Worm (Caenorhabditis elegans): ENCODE measurements around the gene rif-1.2.
A peak's percentile ranks its signal among the peaks of the same experiment; 100 is the strongest.

rif-1.2 gene

DNA sequence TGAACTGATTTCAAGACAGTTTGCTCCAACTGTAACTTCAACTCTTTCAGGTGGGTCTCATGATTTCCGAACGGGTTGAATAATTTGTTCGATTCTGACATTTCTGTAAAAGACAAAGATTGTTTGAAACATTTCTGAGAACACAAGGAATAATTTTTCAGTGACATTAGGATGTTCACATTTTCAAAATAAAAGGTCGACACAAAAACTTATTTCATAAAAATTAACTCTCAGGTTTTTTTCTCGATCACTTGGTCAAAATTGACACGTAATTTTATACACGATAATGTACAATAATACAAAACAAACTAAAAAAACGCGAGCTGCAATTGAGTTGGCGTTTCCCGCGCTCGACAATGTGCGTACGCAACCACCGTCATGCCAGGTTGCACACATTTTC, at the start of gene rif-1.2:
Gene rif-1.2, minus strand, starts transcription at position 101 of the 400 bp plus-strand sequence.
- TF ChIP-seq unc-62 (GFP tag; optimal IDR thresholded peaks at IDR 0.05): no peak

DNA sequence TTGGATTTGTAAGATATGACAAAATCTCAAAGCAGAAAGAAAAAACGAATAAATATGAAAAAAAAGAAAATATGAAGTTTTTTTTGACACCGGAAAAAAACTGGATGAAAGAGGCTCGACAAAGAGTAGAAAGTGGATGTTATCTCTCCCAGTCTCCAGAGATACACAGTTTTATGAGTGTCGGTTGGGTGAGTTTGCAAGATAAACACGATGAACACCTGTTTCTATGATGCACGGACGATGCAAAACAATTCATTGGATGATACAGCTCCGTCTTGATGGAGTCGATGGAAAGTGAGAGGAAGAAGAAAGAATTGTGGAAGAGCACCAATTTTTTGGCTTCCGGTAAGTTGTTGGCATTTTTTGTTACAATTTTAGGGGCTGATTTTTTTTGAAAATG, 44.6 kb upstream of the rif-1.2 start:
- no peak for TF ChIP-seq unc-62 (GFP tag; optimal IDR thresholded peaks at IDR 0.05)

DNA sequence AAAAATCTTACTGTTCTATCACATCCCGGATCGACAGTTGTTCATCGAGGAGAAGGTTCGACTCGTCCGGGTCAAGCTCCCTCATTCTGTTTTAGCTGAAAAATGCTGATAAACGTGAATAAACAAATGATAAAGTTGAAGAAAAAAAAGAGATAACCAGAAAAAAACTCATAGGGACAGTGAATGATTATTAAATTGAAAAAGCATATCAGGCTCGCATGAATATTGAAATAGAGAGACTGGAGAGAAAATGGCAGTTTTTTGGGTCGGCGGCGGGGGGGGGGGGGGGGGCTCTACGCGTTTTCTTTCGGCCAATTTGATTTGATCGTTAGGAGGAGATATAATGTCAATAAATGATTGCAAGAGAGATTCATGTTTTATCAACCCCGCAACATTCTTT, 42.7 kb upstream of the rif-1.2 start, which contains the start of gene lin-2:
Gene lin-2, minus strand, starts transcription at position 101 of the 400 bp plus-strand sequence.
- no peak for TF ChIP-seq unc-62 (GFP tag; optimal IDR thresholded peaks at IDR 0.05)

DNA sequence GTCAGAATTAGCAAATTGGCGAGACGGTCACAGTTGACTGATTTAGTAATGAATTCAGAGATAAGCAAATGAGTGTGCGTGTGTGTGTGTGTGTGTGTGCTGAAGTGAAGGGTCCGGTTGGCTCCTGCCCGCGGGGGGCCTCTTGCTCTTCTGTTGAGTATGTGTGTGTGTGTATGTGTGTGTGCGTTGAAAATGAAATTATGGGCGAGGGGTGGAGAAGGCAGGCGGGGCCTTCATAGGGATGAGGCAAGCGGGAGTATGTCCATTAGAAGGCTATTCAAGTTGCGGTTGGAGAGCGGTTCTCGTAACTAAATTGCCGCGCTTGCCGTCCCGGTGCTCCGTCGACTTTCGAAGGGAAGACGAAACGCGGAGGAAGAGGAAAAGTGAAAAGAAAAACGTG, 36.1 kb upstream of the rif-1.2 start:
- no peak for TF ChIP-seq unc-62 (GFP tag; optimal IDR thresholded peaks at IDR 0.05)

DNA sequence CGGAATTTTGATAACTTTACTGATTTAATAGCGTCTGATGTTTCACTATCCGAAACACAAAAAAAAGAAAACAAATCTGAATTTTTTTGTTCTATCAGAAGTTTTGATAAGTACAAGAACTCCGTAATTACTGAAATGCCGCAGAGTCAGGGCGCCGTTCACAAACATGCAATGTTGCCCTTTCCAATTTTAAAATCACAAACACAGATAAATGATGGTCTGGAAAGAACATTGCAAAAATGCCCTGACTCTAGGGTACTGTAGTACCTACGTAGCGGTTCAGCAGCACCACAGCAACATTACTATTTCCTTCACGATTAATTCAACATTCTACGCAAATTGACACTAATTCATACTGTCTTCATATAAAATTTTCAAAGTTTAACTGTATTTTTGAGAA, 35.4 kb upstream of the rif-1.2 start:
- TF ChIP-seq unc-62 (GFP tag; optimal IDR thresholded peaks at IDR 0.05): no peak

DNA sequence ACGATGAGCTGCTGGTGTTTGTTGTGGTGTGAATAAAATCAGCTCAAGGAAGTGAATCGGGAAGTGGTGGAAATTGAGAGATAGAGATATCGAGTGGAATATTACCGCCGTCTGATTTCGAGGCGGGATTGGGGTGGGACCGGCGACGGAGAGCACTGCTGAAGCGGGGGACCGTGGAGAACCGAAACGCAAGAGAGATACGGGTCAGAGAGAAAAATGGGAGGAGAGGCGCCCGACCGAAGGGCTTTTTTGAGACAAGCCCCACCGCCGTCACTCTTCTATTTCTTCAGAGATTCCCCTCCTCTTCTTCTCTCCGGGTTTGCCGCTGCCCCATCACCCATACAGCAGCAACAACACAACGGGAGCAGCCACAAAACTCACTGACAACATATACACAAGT, 34.8 kb upstream of the rif-1.2 start:
- TF ChIP-seq unc-62 (GFP tag; optimal IDR thresholded peaks at IDR 0.05): no peak

DNA sequence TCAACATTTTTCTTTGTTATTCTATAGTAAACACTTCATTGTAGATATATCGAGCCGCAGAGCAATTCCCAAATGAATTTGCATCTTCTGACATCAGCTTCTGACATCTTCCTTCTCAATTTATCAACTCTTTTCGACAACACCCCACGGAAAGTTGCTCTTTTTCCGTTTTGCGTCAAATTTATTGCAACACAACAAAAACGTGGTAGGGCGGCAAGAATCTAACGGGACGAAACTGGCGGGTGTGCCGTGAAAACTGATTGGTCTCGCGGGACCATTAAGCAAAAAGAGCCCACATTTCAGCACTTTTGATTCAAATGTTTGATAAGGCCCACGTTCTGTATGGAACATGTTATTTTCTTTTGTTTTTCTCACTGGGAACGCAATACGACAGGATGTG, 33.5 kb upstream of the rif-1.2 start:
- TF ChIP-seq unc-62 (GFP tag; optimal IDR thresholded peaks at IDR 0.05): no peak

DNA sequence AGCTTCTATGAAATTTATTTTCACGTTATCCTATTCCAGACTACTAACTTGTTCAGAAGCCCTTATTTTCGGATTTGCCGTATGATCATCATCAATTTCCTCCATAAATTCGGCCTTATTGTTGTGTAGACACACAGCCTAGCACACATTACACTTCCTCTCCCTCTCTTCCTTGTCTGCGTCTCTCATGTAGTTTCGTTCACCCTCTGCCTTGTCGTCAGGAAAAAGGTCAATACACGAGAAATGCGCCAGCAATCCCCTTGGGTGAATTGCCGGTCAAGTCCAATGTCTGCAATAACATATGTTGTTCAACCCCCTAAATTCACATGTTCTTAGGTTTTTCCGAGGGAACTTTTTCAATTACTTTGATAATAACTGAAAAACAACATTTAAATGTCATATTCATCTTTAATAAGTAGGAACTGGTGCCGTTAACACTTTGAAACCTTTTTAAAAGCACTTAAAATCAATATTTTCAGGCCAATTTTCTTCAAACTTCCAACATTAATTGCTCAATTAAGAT, 22.6 kb upstream of the rif-1.2 start, which contains the start of gene F17E5.2:
Gene F17E5.2, plus strand, starts transcription at position 473 of the 523 bp plus-strand sequence.
- no peak for TF ChIP-seq unc-62 (GFP tag; optimal IDR thresholded peaks at IDR 0.05)

DNA sequence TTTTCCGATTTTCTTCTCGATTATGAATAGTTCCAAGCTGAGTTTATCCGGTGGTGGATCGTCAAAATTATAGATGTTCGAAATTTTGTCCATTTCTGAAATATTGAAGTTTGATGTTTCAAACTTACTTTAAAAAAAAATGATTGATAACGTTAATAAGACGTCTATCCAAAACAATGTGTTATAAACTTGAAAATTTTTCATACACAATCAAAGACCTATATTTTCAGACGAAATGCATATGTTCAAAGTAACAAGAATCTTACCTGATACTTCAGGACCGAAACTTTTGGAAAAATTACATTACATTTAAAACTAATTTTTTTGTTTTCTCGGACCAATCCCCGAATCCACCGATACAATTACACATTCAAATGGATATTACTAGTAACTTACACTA, 20.2 kb upstream of the rif-1.2 start, which contains the start of gene nekl-3:
Gene nekl-3, minus strand, starts transcription at position 101 of the 400 bp plus-strand sequence.
- no peak for TF ChIP-seq unc-62 (GFP tag; optimal IDR thresholded peaks at IDR 0.05)

DNA sequence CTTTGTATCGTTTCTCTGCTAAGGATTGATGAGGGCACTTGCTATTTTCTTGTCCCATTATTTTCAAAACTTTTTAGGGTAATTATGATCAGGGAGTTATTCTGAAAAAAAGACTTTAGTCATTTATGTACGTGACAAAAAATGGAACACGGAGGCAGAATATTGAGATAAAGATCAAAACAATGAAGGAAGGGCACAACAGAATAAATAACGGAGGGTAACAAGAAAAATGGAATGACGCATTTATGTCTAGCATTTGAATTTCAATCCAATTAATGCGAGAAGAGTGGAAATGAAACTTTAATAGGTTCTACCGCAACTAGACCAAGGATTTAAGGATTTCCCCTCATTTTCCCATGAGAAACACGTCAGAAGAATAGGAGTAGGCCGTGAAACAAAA, 7.1 kb upstream of the rif-1.2 start, which contains the start of gene glb-13:
Gene glb-13, minus strand, starts transcription at position 101 of the 400 bp plus-strand sequence.
- TF ChIP-seq unc-62 (GFP tag; optimal IDR thresholded peaks at IDR 0.05): no peak

DNA sequence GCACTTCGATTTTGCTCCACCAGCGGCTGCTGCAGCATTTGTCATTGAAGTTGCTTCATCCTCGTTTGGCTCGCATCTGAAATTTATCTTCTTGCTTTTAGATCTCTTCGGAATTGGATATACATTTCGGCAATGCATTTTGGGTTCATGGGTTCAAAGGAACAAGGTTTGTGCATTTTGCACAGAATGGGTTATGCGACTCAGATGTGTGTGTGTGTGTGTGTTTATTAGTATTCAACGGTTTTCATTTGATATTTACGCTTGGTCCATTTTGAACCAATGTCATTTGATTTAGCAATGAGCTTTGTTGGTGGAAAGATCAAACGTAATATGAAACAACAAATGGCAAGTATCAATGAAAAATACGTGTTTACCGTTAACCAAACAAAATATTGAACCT, 4.6 kb upstream of the rif-1.2 start:
- TF ChIP-seq unc-62 (GFP tag; optimal IDR thresholded peaks at IDR 0.05): no peak

DNA sequence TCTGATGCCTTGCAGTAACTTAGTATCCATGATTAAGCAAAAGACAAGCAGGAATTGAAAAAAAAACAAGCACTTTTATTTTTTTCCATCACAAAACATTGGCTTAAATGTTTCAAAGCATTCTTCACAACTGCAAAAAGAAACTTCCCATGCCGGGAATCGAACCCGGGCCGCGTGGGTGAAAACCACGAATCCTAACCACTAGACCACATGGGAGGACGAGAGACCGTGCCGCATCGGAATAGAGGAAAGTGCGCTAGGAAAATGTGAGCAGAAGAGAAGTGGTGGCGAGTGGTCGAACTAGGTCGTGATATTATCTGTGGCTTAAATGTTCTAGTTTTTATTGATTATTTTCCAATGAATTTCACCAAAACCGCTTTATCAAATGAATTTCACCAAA, 3.7 kb downstream of the rif-1.2 start:
- TF ChIP-seq unc-62 (GFP tag; optimal IDR thresholded peaks at IDR 0.05): no peak

DNA sequence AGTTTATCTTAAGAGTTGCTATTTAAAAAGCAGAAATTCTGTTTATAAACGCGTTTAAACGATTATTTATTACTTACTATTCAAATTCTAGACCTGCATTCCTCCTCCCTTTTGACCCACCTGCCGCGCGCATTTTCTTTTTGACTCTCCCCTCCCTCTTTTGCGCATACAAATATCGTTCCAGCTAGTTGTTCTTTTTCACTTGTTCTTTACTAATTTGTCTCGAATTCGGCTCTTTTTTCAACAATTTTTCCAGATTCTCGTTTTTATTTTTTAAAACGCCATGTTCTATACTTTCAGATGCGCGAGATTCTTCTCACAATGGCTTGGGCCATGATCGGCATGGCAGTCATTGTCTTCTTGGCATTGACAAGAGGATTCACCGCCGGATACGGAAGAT, 5.8 kb downstream of the rif-1.2 start, which contains the start of gene F19H6.4:
Gene F19H6.4, plus strand, starts transcription at position 301 of the 400 bp plus-strand sequence.
- TF ChIP-seq unc-62 (GFP tag; optimal IDR thresholded peaks at IDR 0.05): no peak

DNA sequence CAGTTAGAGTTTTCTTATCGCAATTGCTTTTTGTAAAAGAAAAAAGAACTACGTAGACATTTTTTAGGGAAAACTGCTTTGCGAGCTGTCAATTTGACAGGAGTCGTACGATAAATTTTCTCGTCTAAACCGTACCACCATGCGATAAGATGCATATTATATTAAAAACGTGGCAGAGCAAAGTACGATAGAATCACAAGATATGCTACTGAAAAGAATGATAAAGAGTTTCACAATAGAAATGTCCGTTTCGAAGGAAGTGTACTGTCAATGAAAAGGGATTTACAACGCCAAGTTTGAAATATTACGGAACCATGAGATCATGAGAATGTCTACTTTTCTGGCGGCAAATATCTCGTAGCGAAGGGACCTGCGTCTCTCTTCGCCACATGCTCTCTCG, 6.4 kb downstream of the rif-1.2 start, which contains the start of gene F19H6.5:
Gene F19H6.5, minus strand, starts transcription at position 101 of the 400 bp plus-strand sequence.
- TF ChIP-seq unc-62 (GFP tag; optimal IDR thresholded peaks at IDR 0.05): no peak

DNA sequence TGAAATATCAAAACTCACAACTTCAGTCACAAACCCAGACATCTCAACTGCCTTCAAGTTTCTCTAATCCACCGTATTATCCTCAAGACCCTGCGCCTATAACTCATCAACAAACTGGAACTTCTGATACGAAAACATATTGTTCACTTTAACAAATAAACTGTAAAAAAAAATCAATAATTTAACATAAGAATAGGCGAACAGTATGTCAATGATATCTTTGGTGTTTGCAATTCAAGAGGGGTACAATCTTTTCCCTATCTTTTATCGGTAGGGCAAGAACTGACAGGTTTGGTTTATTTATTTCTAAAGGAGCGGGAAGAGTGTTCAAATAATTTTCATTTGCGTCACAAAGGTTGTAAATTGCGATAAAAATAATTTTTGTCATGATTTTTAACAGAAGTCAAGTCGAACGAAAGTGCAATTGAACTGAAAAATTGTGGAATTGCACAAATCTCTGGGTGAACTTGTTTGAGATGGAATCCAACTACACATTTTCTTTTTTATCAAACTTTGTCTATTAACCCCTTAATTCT, 8.2 kb downstream of the rif-1.2 start:
- peak; percentile 33 for TF ChIP-seq unc-62 (GFP tag; optimal IDR thresholded peaks at IDR 0.05)

DNA sequence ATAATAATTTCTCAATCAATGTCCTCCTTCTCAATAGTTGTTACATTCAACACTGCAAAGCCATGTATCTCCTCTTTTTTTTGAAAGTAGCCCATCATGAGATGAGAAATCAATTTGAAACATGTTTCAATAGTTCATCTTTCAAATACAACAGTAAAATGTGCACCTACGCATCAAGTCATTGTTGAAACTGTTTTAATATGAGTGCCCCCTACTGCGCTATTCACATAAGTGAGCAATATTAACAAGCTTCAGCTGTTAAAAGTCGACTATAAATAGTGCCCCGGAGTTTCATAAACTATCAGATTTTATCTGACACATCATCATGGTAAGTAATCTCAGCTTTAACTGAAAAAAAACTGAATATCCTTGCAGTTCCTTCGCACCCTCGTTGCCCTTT, 10.8 kb downstream of the rif-1.2 start, which contains the start of the genes nspc-15 and F19H6.6:
Gene nspc-15, plus strand, starts transcription at position 301 of the 400 bp plus-strand sequence.
Gene F19H6.6, plus strand, starts transcription at position 384 of the 400 bp plus-strand sequence.
- no peak for TF ChIP-seq unc-62 (GFP tag; optimal IDR thresholded peaks at IDR 0.05)

DNA sequence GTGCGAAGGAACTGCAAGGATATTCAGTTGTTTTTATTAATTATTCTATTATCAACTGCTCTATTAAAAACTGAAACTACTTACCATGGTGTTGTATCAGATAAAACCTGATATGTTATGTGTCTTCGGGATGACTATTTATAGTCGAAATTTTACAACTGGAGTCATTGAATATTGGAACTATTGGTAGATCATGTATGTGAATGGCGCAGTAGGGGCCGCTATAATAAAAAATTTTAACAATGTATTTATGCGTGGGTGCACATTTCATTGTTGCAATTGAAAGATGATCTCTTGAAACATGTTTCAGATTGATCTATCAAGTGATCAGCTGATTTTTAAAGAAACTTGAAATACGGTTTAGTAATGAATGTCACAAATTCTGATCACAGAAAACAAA, 12.3 kb downstream of the rif-1.2 start, which contains the start of gene nspc-14:
Gene nspc-14, minus strand, starts transcription at position 101 of the 400 bp plus-strand sequence.
- no peak for TF ChIP-seq unc-62 (GFP tag; optimal IDR thresholded peaks at IDR 0.05)

Measured in whole organism, dauer.